Fruit fly (Drosophila melanogaster): ENCODE data around the gene EMC4.

The EMC4 gene

dm6 chr3L:22851172-22852128, 16.6 kb downstream of the EMC4 start:
- no peak for TF ChIP-seq Taf1 (GFP tag; IDR thresholded peaks at IDR 0.05)
- TF ChIP-seq toy (GFP tag; IDR thresholded peaks at IDR 0.05): no peak
- no peak for TF ChIP-seq fu2 (GFP tag; optimal IDR thresholded peaks at IDR 0.05)
- no peak for TF ChIP-seq mld (GFP tag; IDR thresholded peaks at IDR 0.05; ENCODE audit: partially characterized antibody)
- no peak for TF ChIP-seq Dp (GFP tag; optimal IDR thresholded peaks at IDR 0.05)
- no peak for TF ChIP-seq CG12155 (GFP tag; optimal IDR thresholded peaks at IDR 0.05)
- peak; percentile 35 for TF ChIP-seq cg (GFP tag; optimal IDR thresholded peaks at IDR 0.05)
- no peak for TF ChIP-seq chn (GFP tag; optimal IDR thresholded peaks at IDR 0.05)
- TF ChIP-seq CG6175 (GFP tag; IDR thresholded peaks at IDR 0.05): no peak
- TF ChIP-seq MESR4 (GFP tag; optimal IDR thresholded peaks at IDR 0.05): no peak
- TF ChIP-seq jing (GFP tag; optimal IDR thresholded peaks at IDR 0.05): no peak
- TF ChIP-seq CG14050 (GFP tag; IDR thresholded peaks at IDR 0.05): no peak
- TF ChIP-seq Camta (GFP tag; optimal IDR thresholded peaks at IDR 0.05): no peak
- TF ChIP-seq z (GFP tag; IDR thresholded peaks at IDR 0.05): peak; percentile 74
- TF ChIP-seq GATAe (GFP tag; conservative IDR thresholded peaks at IDR 0.05): no peak
- no peak for TF ChIP-seq cas (GFP tag; IDR thresholded peaks at IDR 0.05)
- no peak for TF ChIP-seq psq (GFP tag; optimal IDR thresholded peaks at IDR 0.05)
- TF ChIP-seq lab (GFP tag; optimal IDR thresholded peaks at IDR 0.05): no peak
- TF ChIP-seq HLHmδ (GFP tag; optimal IDR thresholded peaks at IDR 0.05): no peak
- no peak for TF ChIP-seq pb (GFP tag; optimal IDR thresholded peaks at IDR 0.05)
- TF ChIP-seq Fer2 (tag; optimal IDR thresholded peaks at IDR 0.05): no peak
- no peak for TF ChIP-seq YL-1 (GFP tag; optimal IDR thresholded peaks at IDR 0.05)
- TF ChIP-seq bsh (GFP tag; optimal IDR thresholded peaks at IDR 0.05): peak in 1 of 2 experiments; percentile 93
- no peak for TF ChIP-seq zfh1 (GFP tag; IDR thresholded peaks at IDR 0.05)
- peak; percentile 41 for TF ChIP-seq corto (GFP tag; optimal IDR thresholded peaks at IDR 0.05)
- TF ChIP-seq CG4707 (GFP tag; optimal IDR thresholded peaks at IDR 0.05): no peak
- no peak for TF ChIP-seq nau (GFP tag; optimal IDR thresholded peaks at IDR 0.05)
- 0 out of 4 replicates have a peak, but pooled peaks have one; percentile 29 for TF ChIP-seq chinmo (GFP tag; IDR thresholded peaks at IDR 0.05; ENCODE audit: partially characterized antibody)
- no peak for TF ChIP-seq gem (tag; optimal IDR thresholded peaks at IDR 0.05)
- no peak for TF ChIP-seq CG2712 (tag; optimal IDR thresholded peaks at IDR 0.05)
- TF ChIP-seq CG18599 (GFP tag; optimal IDR thresholded peaks at IDR 0.05): no peak
- TF ChIP-seq CG10543 (GFP tag; optimal IDR thresholded peaks at IDR 0.05): no peak
- no peak for TF ChIP-seq CG1602 (GFP tag; optimal IDR thresholded peaks at IDR 0.05)
- no peak for TF ChIP-seq CG31365 (tag; optimal IDR thresholded peaks at IDR 0.05)
- TF ChIP-seq CG31224 (GFP tag; IDR thresholded peaks at IDR 0.05): no peak; the same call in 1 of the 2 replicates
- TF ChIP-seq CrebB (tag; optimal IDR thresholded peaks at IDR 0.05): no peak
- TF ChIP-seq Adf1 (GFP tag; IDR thresholded peaks at IDR 0.05): peak; percentile 77
- no peak for TF ChIP-seq Hr3 (GFP tag; optimal IDR thresholded peaks at IDR 0.05)
- no peak for TF ChIP-seq CG31388 (GFP tag; optimal IDR thresholded peaks at IDR 0.05)
- no peak for TF ChIP-seq CG8359 (GFP tag; optimal IDR thresholded peaks at IDR 0.05; ENCODE audit: borderline replicate concordance)
- TF ChIP-seq Kr (GFP tag; optimal IDR thresholded peaks at IDR 0.05): no peak
- peak; percentile 33 for TF ChIP-seq pros (GFP tag; optimal IDR thresholded peaks at IDR 0.05)
- no peak for TF ChIP-seq Eip74EF (GFP tag; optimal IDR thresholded peaks at IDR 0.05)
- TF ChIP-seq CG15269 (tag; optimal IDR thresholded peaks at IDR 0.05): no peak
- peak; percentile 58 for TF ChIP-seq Deaf1 (tag; optimal IDR thresholded peaks at IDR 0.05)
- no peak for TF ChIP-seq E2f2 (GFP tag; IDR thresholded peaks at IDR 0.05)
- no peak for TF ChIP-seq peb (GFP tag; IDR thresholded peaks at IDR 0.05)
- no peak for TF ChIP-seq ranshi (GFP tag; IDR thresholded peaks at IDR 0.05)
